Fruit fly (Drosophila melanogaster): ENCODE data around the gene CG42367.
A peak's percentile ranks its signal among the peaks of the same experiment; 100 is the strongest.

CG42367 gene

dm6 chr2L:9915011-9915850, 15.1 kb upstream of the CG42367 start, which contains the start of gene yip2 (continued):
- peak; percentile 59 for TF ChIP-seq CG4707 (GFP tag; optimal IDR thresholded peaks at IDR 0.05)
- peak; percentile 20 to 77 for TF ChIP-seq Hr51 (GFP tag; optimal IDR thresholded peaks at IDR 0.05)
- TF ChIP-seq h (optimal IDR thresholded peaks at IDR 0.05), result no peak
- no peak for TF ChIP-seq danr (GFP tag; IDR thresholded peaks at IDR 0.05)
- peak; percentile 48 for TF ChIP-seq tap (tag; optimal IDR thresholded peaks at IDR 0.05)
- TF ChIP-seq CG42726 (GFP tag; IDR thresholded peaks at IDR 0.05; ENCODE audit: partially characterized antibody), result no peak
- TF ChIP-seq Bteb2 (GFP tag; optimal IDR thresholded peaks at IDR 0.05), result peak; percentile 13
- peak; percentile 37 for TF ChIP-seq CG7987 (GFP tag; optimal IDR thresholded peaks at IDR 0.05)
- no peak for TF ChIP-seq CG5245 (GFP tag; optimal IDR thresholded peaks at IDR 0.05)
- no peak for TF ChIP-seq Camta (GFP tag; optimal IDR thresholded peaks at IDR 0.05)
- TF ChIP-seq CG6254 (GFP tag; optimal IDR thresholded peaks at IDR 0.05), result peak; percentile 59
- no peak for TF ChIP-seq Ravus (GFP tag; IDR thresholded peaks at IDR 0.05)
- TF ChIP-seq ERR (GFP tag; optimal IDR thresholded peaks at IDR 0.05), result no peak
- peak; percentile 59 for TF ChIP-seq Dbx (GFP tag; IDR thresholded peaks at IDR 0.05)
- no peak for TF ChIP-seq CG17612 (GFP tag; IDR thresholded peaks at IDR 0.05)
- TF ChIP-seq CG18619 (GFP tag; optimal IDR thresholded peaks at IDR 0.05), result peak; percentile 41
- peak; percentile 71 for TF ChIP-seq PHDP (tag; optimal IDR thresholded peaks at IDR 0.05)
- TF ChIP-seq cas (GFP tag; IDR thresholded peaks at IDR 0.05), result 0 out of 2 replicates have a peak, but pooled peaks have one; percentile 10
- peak; percentile 49; the same call in 1 of the 2 replicates for TF ChIP-seq E2f2 (GFP tag; IDR thresholded peaks at IDR 0.05)
- peak; percentile 74 for TF ChIP-seq CG12769 (tag; optimal IDR thresholded peaks at IDR 0.05)
- no peak for TF ChIP-seq CG10959 (GFP tag; IDR thresholded peaks at IDR 0.05)
- peak; percentile 53; the same call in 1 of the 3 replicates for TF ChIP-seq otp (GFP tag; IDR thresholded peaks at IDR 0.05)
- TF ChIP-seq CG16815 (GFP tag; optimal IDR thresholded peaks at IDR 0.05), result no peak
- TF ChIP-seq NC2β (GFP tag; optimal IDR thresholded peaks at IDR 0.05), result no peak
- peak; percentile 29 for TF ChIP-seq Ssrp (tag; optimal IDR thresholded peaks at IDR 0.05)
- TF ChIP-seq CG15269 (tag; optimal IDR thresholded peaks at IDR 0.05), result peak; percentile 72
- peak; percentile 34 for TF ChIP-seq eyg (GFP tag; optimal IDR thresholded peaks at IDR 0.05)
- no peak for TF ChIP-seq CG14667 (GFP tag; IDR thresholded peaks at IDR 0.05)
- no peak for TF ChIP-seq trh (GFP tag; optimal IDR thresholded peaks at IDR 0.05)
- TF ChIP-seq Nf-YA (GFP tag; IDR thresholded peaks at IDR 0.05), result peak; percentile 51; the same call in 1 of the 2 replicates
- peak; percentile 78 for TF ChIP-seq Atf6 (GFP tag; IDR thresholded peaks at IDR 0.05)
- no peak for TF ChIP-seq vnd (GFP tag; IDR thresholded peaks at IDR 0.05; ENCODE audit: partially characterized antibody)
- TF ChIP-seq lbe (GFP tag; optimal IDR thresholded peaks at IDR 0.05), result peak; percentile 75
- no peak for TF ChIP-seq CG1602 (GFP tag; optimal IDR thresholded peaks at IDR 0.05)
- peak; percentile 61 for TF ChIP-seq bab2 (GFP tag; optimal IDR thresholded peaks at IDR 0.05)
- peak; percentile 54 for TF ChIP-seq CG4328 (GFP tag; optimal IDR thresholded peaks at IDR 0.05)
- no peak for TF ChIP-seq Neu2 (GFP tag; optimal IDR thresholded peaks at IDR 0.05; ENCODE audit: borderline replicate concordance)
- 0 out of 4 replicates have a peak, but pooled peaks have one; percentile 33 for TF ChIP-seq Dll (GFP tag; IDR thresholded peaks at IDR 0.05; ENCODE audit: partially characterized antibody)
- TF ChIP-seq Abd-B (GFP tag; optimal IDR thresholded peaks at IDR 0.05), result no peak
- no peak for TF ChIP-seq CG14710 (tag; optimal IDR thresholded peaks at IDR 0.05)
- TF ChIP-seq Bgb (GFP tag; IDR thresholded peaks at IDR 0.05; ENCODE audit: partially characterized antibody), result 0 out of 2 replicates have a peak, but pooled peaks have one; percentile 11
- TF ChIP-seq vfl (GFP tag; optimal IDR thresholded peaks at IDR 0.05), result peak; percentile 44
- peak; percentile 57 for TF ChIP-seq CG12219 (GFP tag; optimal IDR thresholded peaks at IDR 0.05)
- no peak for TF ChIP-seq Atf-2 (GFP tag; optimal IDR thresholded peaks at IDR 0.05)
- TF ChIP-seq Trl (optimal IDR thresholded peaks at IDR 0.05), result peak in 1 of 2 experiments; percentile 18
- TF ChIP-seq Trl (GFP tag; optimal IDR thresholded peaks at IDR 0.05), result peak; percentile 59
- TF ChIP-seq br (optimal IDR thresholded peaks at IDR 0.05), result no peak
- TF ChIP-seq fu2 (GFP tag; optimal IDR thresholded peaks at IDR 0.05), result peak; percentile 62
- peak; percentile 44 for TF ChIP-seq ATbp (GFP tag; optimal IDR thresholded peaks at IDR 0.05)

All from whole organism, embryonic.